Fruit fly (Drosophila melanogaster) Kc167 (cell line): ENCODE data around the gene CYLD.

Experiments used
- Myc ChIP-seq: fragments of >200 bp; optimal IDR thresholded peaks from 2 replicates; lab custom pipeline; 2017; ENCODE audit warnings: missing external identifiers
- Sin3A ChIP-seq: fragments of >200 bp; optimal IDR thresholded peaks from 2 replicates; lab custom pipeline; 2018; ENCODE audit warnings: missing external identifiers
- psq ChIP-seq: fragments of >200 bp; optimal IDR thresholded peaks from 2 replicates; lab custom pipeline; 2017; ENCODE audit warnings: missing external identifiers

- TF ChIP-seq psq (no peak), Myc (lab: Kevin White, UChicago) (no peak), Sin3A (lab: Kevin White, UChicago) (no peak)
These were observed 11.2 kb upstream of the CYLD start, which contains the start of gene Cdk5alpha for dm6 chr2L:10310614-10311382.
